Worm (Caenorhabditis elegans) whole organism, L3 larva: ENCODE results near the gene yif-1.
A peak's percentile ranks its signal among the peaks of the same experiment; 100 is the strongest.

ENCODE experiments used
- R02D3.7 ChIP-seq: fragments of 150-350 bp; optimal IDR thresholded peaks from 2 replicates; lab custom pipeline; 2014; ENCODE audit warnings: missing biosample characterization, missing genetic modification characterization
- ZK546.5 ChIP-seq: sonication (generic microtip); optimal IDR thresholded peaks from 2 replicates; lab custom pipeline; 2017; ENCODE audit warnings: missing biosample characterization, missing genetic modification characterization
- aly-2 ChIP-seq: fragments of 150-350 bp; optimal IDR thresholded peaks from 2 replicates; lab custom pipeline; 2014; ENCODE audit warnings: missing biosample characterization, missing genetic modification characterization
- ama-1 ChIP-seq: fragments of 150-350 bp; optimal IDR thresholded peaks from 2 replicates; lab custom pipeline; 2018
- ceh-16 ChIP-seq: sonication (generic microtip); optimal IDR thresholded peaks from 2 replicates; lab custom pipeline; 2017; ENCODE audit warnings: missing biosample characterization, missing genetic modification characterization
- daf-12 ChIP-seq: fragments of 150-350 bp; optimal IDR thresholded peaks from 2 replicates; lab custom pipeline; 2014; ENCODE audit warnings: missing biosample characterization, missing genetic modification reagents, missing genetic modification characterization
- egl-27 ChIP-seq: sonication (generic microtip); optimal IDR thresholded peaks from 4 replicates; lab custom pipeline; 2017; ENCODE audit warnings: missing biosample characterization, missing genetic modification reagents, missing genetic modification characterization
- egl-5 ChIP-seq: fragments of 150-350 bp; optimal IDR thresholded peaks from 2 replicates; lab custom pipeline; 2017; ENCODE audit warnings: missing biosample characterization, missing genetic modification reagents, missing genetic modification characterization, inconsistent platforms
- elt-2 ChIP-seq: sonication (generic microtip); optimal IDR thresholded peaks from 2 replicates; lab custom pipeline; 2016; ENCODE audit warnings: missing genetic modification reagents, mild to moderate bottlenecking, missing genetic modification characterization, missing compliant biosample characterization
- elt-3 ChIP-seq, 3 experiments: fragments of 150-350 bp in 1 of 3; sonication (generic microtip) in 2 of 3; optimal IDR thresholded peaks; 2 replicates in 2 of 3; 4 replicates in 1 of 3; lab custom pipeline; 2014 to 2017; ENCODE audit warnings: missing biosample characterization in 3 of 3, missing genetic modification characterization in 3 of 3
- eor-1 ChIP-seq, 2 experiments: fragments of 150-350 bp; optimal IDR thresholded peaks; 2 replicates each; lab custom pipeline; 2014 to 2018; ENCODE audit warnings: missing biosample characterization in 2 of 2, missing genetic modification characterization in 2 of 2
- fkh-10 ChIP-seq: sonication (generic microtip); optimal IDR thresholded peaks from 2 replicates; lab custom pipeline; 2017; ENCODE audit warnings: missing biosample characterization, missing genetic modification reagents, missing genetic modification characterization
- hmg-11 ChIP-seq: sonication (generic microtip); optimal IDR thresholded peaks from 2 replicates; lab custom pipeline; 2016; ENCODE audit warnings: missing genetic modification characterization, missing compliant biosample characterization
- jun-1 ChIP-seq: fragments of 150-350 bp; optimal IDR thresholded peaks from 2 replicates; lab custom pipeline; 2014; ENCODE audit warnings: missing biosample characterization, missing genetic modification reagents, missing genetic modification characterization
- lin-15B ChIP-seq: fragments of 150-350 bp; optimal IDR thresholded peaks from 2 replicates; lab custom pipeline; 2014; ENCODE audit warnings: missing biosample characterization, missing genetic modification characterization
- lin-39 ChIP-seq: fragments of 150-350 bp; optimal IDR thresholded peaks from 2 replicates; lab custom pipeline; 2018; ENCODE audit warnings: missing biosample characterization, missing genetic modification reagents, missing genetic modification characterization
- mdl-1 ChIP-seq: fragments of 150-350 bp; optimal IDR thresholded peaks from 2 replicates; lab custom pipeline; 2014; ENCODE audit warnings: missing biosample characterization, missing genetic modification characterization
- mml-1 ChIP-seq: fragments of 150-350 bp; sonication (generic microtip); optimal IDR thresholded peaks from 3 replicates; lab custom pipeline; 2014; ENCODE audit warnings: missing biosample characterization, missing genetic modification characterization
- nfya-1 ChIP-seq: sonication (generic microtip); optimal IDR thresholded peaks from 2 replicates; lab custom pipeline; 2017; ENCODE audit warnings: missing genetic modification characterization, mild to moderate bottlenecking, missing compliant biosample characterization, antibody characterized with exemption, moderate library complexity; ENCODE audit not compliant: insufficient read depth
- nhr-11 ChIP-seq: fragments of 150-350 bp; optimal IDR thresholded peaks from 2 replicates; lab custom pipeline; 2014; ENCODE audit warnings: missing biosample characterization, missing genetic modification characterization
- nhr-12 ChIP-seq: fragments of 150-350 bp; optimal IDR thresholded peaks from 2 replicates; lab custom pipeline; 2014; ENCODE audit warnings: missing biosample characterization, missing genetic modification characterization
- nhr-23 ChIP-seq: fragments of 150-350 bp; optimal IDR thresholded peaks from 2 replicates; lab custom pipeline; 2014; ENCODE audit warnings: missing biosample characterization, missing genetic modification reagents, missing genetic modification characterization
- nhr-237 ChIP-seq: fragments of 150-350 bp; optimal IDR thresholded peaks from 2 replicates; lab custom pipeline; 2014; ENCODE audit warnings: missing biosample characterization, missing genetic modification characterization
- nhr-25 ChIP-seq: sonication (generic microtip); optimal IDR thresholded peaks from 2 replicates; lab custom pipeline; 2017; ENCODE audit warnings: missing biosample characterization, missing genetic modification characterization
- nhr-28 ChIP-seq: fragments of 150-350 bp; optimal IDR thresholded peaks from 2 replicates; lab custom pipeline; 2014; ENCODE audit warnings: missing biosample characterization, missing genetic modification characterization
- nhr-43 ChIP-seq: sonication (generic microtip); optimal IDR thresholded peaks from 2 replicates; lab custom pipeline; 2016; ENCODE audit warnings: mild to moderate bottlenecking, missing genetic modification characterization, missing compliant biosample characterization; ENCODE audit not compliant: poor library complexity, severe bottlenecking
- nhr-67 ChIP-seq: fragments of 150-350 bp; optimal IDR thresholded peaks from 2 replicates; lab custom pipeline; 2014; ENCODE audit warnings: missing biosample characterization, missing genetic modification characterization
- nhr-76 ChIP-seq: fragments of 150-350 bp; sonication (generic microtip); optimal IDR thresholded peaks from 5 replicates; lab custom pipeline; 2014; ENCODE audit warnings: missing biosample characterization, missing genetic modification characterization
- pha-4 ChIP-seq: fragments of 150-350 bp; optimal IDR thresholded peaks from 2 replicates; lab custom pipeline; 2014; ENCODE audit warnings: missing biosample characterization, missing genetic modification reagents, missing genetic modification characterization
- pqm-1 ChIP-seq: fragments of 150-350 bp; optimal IDR thresholded peaks from 2 replicates; lab custom pipeline; 2017; ENCODE audit warnings: missing biosample characterization, missing genetic modification characterization, inconsistent platforms
- sea-2 ChIP-seq: fragments of 150-350 bp; sonication (generic microtip); optimal IDR thresholded peaks from 4 replicates; lab custom pipeline; 2014; ENCODE audit warnings: missing biosample characterization, missing genetic modification reagents, missing genetic modification characterization
- skn-1 ChIP-seq: fragments of 150-350 bp; optimal IDR thresholded peaks from 2 replicates; lab custom pipeline; 2014; ENCODE audit warnings: missing biosample characterization, missing genetic modification characterization
- snpc-4 ChIP-seq: fragments of 150-350 bp; optimal IDR thresholded peaks from 2 replicates; lab custom pipeline; 2014; ENCODE audit warnings: missing biosample characterization, missing genetic modification characterization
- tbx-2 ChIP-seq: sonication (generic microtip); optimal IDR thresholded peaks from 2 replicates; lab custom pipeline; 2016; ENCODE audit warnings: mild to moderate bottlenecking, missing genetic modification characterization, missing compliant biosample characterization
- unc-39 ChIP-seq: sonication (generic microtip); optimal IDR thresholded peaks from 4 replicates; lab custom pipeline; 2017; ENCODE audit warnings: missing biosample characterization, missing genetic modification characterization
- ztf-11 ChIP-seq: fragments of 150-350 bp; optimal IDR thresholded peaks from 2 replicates; lab custom pipeline; 2014; ENCODE audit warnings: missing biosample characterization, missing genetic modification characterization
- ztf-4 ChIP-seq: fragments of 150-350 bp; optimal IDR thresholded peaks from 2 replicates; lab custom pipeline; 2014; ENCODE audit warnings: missing biosample characterization, missing genetic modification characterization

Gene yif-1

DNA sequence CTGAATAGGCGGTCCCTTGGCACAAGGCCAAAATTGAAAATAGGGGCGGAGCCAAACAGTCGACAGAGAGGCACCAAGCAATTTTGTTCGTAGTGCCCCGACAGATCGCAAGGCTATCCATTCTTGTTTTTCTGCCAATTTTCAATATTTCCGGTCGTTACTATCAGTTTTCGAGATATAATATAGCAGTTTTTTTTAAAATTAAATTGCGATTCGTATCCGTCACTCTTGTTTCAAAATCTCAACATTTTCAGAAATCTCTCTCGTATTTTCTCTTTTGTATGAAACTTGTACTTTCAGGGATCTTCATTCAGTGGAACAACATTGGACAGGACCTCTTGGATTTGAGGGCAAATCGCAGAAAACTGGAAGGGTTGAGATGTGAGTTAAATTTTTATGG is 17.7 kb downstream of the yif-1 start, which contains the start of gene F57A8.1:
TSS of gene F57A8.1 (plus strand) at position 301 of the 400 bp plus-strand sequence.
- no peak for TF ChIP-seq nhr-28
- TF ChIP-seq fkh-10 (GFP tag; lab: Kevin White, UChicago), result no peak
- TF ChIP-seq elt-2 (tag; lab: Kevin White, UChicago), result no peak
- no peak for TF ChIP-seq ztf-11 (tag; lab: Kevin White, UChicago)
- TF ChIP-seq jun-1 (tag; lab: Kevin White, UChicago), result no peak
- TF ChIP-seq nfya-1 (tag; lab: Kevin White, UChicago), result no peak
- TF ChIP-seq tbx-2 (tag; lab: Kevin White, UChicago), result no peak
- no peak for TF ChIP-seq ceh-16 (tag; lab: Kevin White, UChicago)
- no peak for TF ChIP-seq pha-4 (tag; lab: Kevin White, UChicago)
- TF ChIP-seq ZK546.5 (tag; lab: Kevin White, UChicago), result no peak
- TF ChIP-seq snpc-4, result no peak
- TF ChIP-seq eor-1 (tag; optimal IDR thresholded peaks at IDR 0.05; lab: Kevin White, UChicago), result no peak
- no peak for TF ChIP-seq hmg-11
- TF ChIP-seq skn-1 (tag; lab: Kevin White, UChicago), result no peak
- TF ChIP-seq R02D3.7 (tag; lab: Kevin White, UChicago), result no peak
- no peak for TF ChIP-seq unc-39
- TF ChIP-seq lin-39 (tag; lab: Kevin White, UChicago), result no peak
- no peak for TF ChIP-seq mdl-1 (tag; lab: Kevin White, UChicago)

- peak; percentile 56 for TF ChIP-seq snpc-4
- peak; percentile 24 for TF ChIP-seq hmg-11
- peak; percentile 6 for TF ChIP-seq lin-15B (tag; lab: Kevin White, UChicago)
- TF ChIP-seq unc-39, result no peak
- TF ChIP-seq tbx-2 (tag; lab: Kevin White, UChicago), result no peak
- no peak for TF ChIP-seq daf-12 (tag; lab: Kevin White, UChicago)
- peak; percentile 91 for TF ChIP-seq pha-4 (tag; lab: Kevin White, UChicago)
- TF ChIP-seq nfya-1 (tag; lab: Kevin White, UChicago), result peak; percentile 27
- peak; percentile 27 for TF ChIP-seq nhr-43 (tag; lab: Kevin White, UChicago)
Measured at ce11 chrV:10036275-10036674, 18.4 kb downstream of the yif-1 start, which contains the start of gene T06E8.2. Gene T06E8.2, minus strand, starts transcription at chrV:10036413.

DNA sequence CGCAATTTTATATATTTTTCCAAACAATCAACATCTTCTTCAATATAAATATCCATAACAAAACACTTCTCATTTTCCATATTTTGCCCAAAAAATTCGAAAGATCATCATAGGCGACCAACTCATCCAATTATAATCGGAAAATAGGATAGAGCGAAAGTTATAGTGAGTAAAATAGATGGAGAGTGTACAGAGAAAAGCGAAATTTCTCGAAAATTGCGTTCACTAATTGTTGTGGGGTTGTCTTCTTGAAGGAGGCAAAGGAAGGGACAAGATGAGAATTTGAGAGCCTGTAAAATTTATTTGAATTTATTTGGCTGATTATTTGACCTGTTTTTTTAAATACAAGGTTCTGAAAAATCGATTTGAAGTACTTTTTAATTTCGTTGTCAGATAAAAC is 19.1 kb downstream of the yif-1 start:
- TF ChIP-seq nhr-67 (tag; lab: Kevin White, UChicago) (no peak), nhr-23 (tag; lab: Kevin White, UChicago) (peak; percentile 2)

- TF ChIP-seq nhr-76 (tag; lab: Kevin White, UChicago) (no peak), nfya-1 (tag; lab: Kevin White, UChicago) (peak; percentile 47), pqm-1 (tag; lab: Kevin White, UChicago) (peak; percentile 54), ztf-4 (no peak), nhr-11 (tag; lab: Kevin White, UChicago) (no peak), daf-12 (tag; lab: Kevin White, UChicago) (no peak), ama-1 (no peak), pha-4 (tag; lab: Kevin White, UChicago) (peak; percentile 46), skn-1 (tag; lab: Kevin White, UChicago) (peak; percentile 23), nhr-23 (tag; lab: Kevin White, UChicago) (peak; percentile 19), elt-3 (tag; optimal IDR thresholded peaks at IDR 0.05; lab: Kevin White, UChicago) (peak in 1 of 3 experiments; percentile 31), elt-2 (tag; lab: Kevin White, UChicago) (peak; percentile 70)
Measured at ce11 chrV:10031384-10032171, 23.1 kb downstream of the yif-1 start.

ce11 chrV:10030992-10031383 is 23.7 kb downstream of the yif-1 start, which contains the start of gene acl-2:
Gene acl-2, minus strand, starts transcription at chrV:10031092.
- TF ChIP-seq aly-2 (no peak), nhr-237 (tag; lab: Kevin White, UChicago) (no peak), egl-27 (no peak), R02D3.7 (tag; lab: Kevin White, UChicago) (no peak), jun-1 (tag; lab: Kevin White, UChicago) (no peak), nhr-76 (tag; lab: Kevin White, UChicago) (no peak), pha-4 (tag; lab: Kevin White, UChicago) (no peak), ama-1 (no peak), nhr-11 (tag; lab: Kevin White, UChicago) (no peak), nhr-43 (tag; lab: Kevin White, UChicago) (no peak), mdl-1 (tag; lab: Kevin White, UChicago) (no peak), mml-1 (no peak), ztf-11 (tag; lab: Kevin White, UChicago) (no peak), egl-5 (tag; lab: Kevin White, UChicago) (no peak), nhr-12 (tag; lab: Kevin White, UChicago) (no peak), nhr-25 (tag; lab: Kevin White, UChicago) (no peak), sea-2 (GFP tag; lab: Kevin White, UChicago) (no peak), nfya-1 (tag; lab: Kevin White, UChicago) (no peak), eor-1 (tag; optimal IDR thresholded peaks at IDR 0.05; lab: Kevin White, UChicago) (no peak)
